Worm (Caenorhabditis elegans) whole organism, L1 larva: ENCODE data around the gene chil-23.

Source experiments
- ces-1 ChIP-seq: fragments of 150-350 bp; optimal IDR thresholded peaks from 2 replicates; lab custom pipeline; 2014; ENCODE audit warnings: missing biosample characterization, missing genetic modification reagents, missing genetic modification characterization
- irx-1 ChIP-seq: sonication (generic microtip); optimal IDR thresholded peaks from 2 replicates; lab custom pipeline; 2016; ENCODE audit warnings: missing genetic modification characterization, missing compliant biosample characterization
- lir-3 ChIP-seq: sonication (generic microtip); optimal IDR thresholded peaks from 2 replicates; lab custom pipeline; 2016; ENCODE audit warnings: mild to moderate bottlenecking, missing genetic modification characterization, moderate library complexity, missing compliant biosample characterization; ENCODE audit not compliant: poor library complexity
- nhr-12 ChIP-seq: sonication (generic microtip); optimal IDR thresholded peaks from 2 replicates; lab custom pipeline; 2017; ENCODE audit warnings: missing biosample characterization, missing genetic modification characterization
- nhr-71 ChIP-seq: sonication (generic microtip); optimal IDR thresholded peaks from 2 replicates; lab custom pipeline; 2016; ENCODE audit warnings: mild to moderate bottlenecking, missing genetic modification characterization, moderate library complexity, missing compliant biosample characterization
- nhr-85 ChIP-seq: sonication (generic microtip); peaks from one replicate; lab custom pipeline; 2016; ENCODE audit warnings: missing genetic modification characterization, inconsistent platforms, missing compliant biosample characterization

ce11 chrII:9474367-9475105 lies 6.1 kb upstream of the chil-23 start, which contains the start of the genes chil-25 and chil-26:
- TF ChIP-seq ces-1 (GFP tag; lab: Kevin White, UChicago) (no peak), nhr-12 (tag; lab: Kevin White, UChicago) (no peak), nhr-71 (tag; lab: Kevin White, UChicago) (no peak), nhr-85 (tag; lab: Kevin White, UChicago) (no peak), irx-1 (tag; lab: Kevin White, UChicago) (no peak), lir-3 (no peak)
